Worm (Caenorhabditis elegans): ENCODE measurements around the gene snt-3.

- TF ChIP-seq fkh-10 (GFP tag; optimal IDR thresholded peaks at IDR 0.05) (no peak), mdl-1 (tag; optimal IDR thresholded peaks at IDR 0.05) (no peak), lin-39 (tag; optimal IDR thresholded peaks at IDR 0.05) (no peak), irx-1 (tag; optimal IDR thresholded peaks at IDR 0.05) (no peak), nhr-12 (tag; optimal IDR thresholded peaks at IDR 0.05) (no peak), ama-1 (optimal IDR thresholded peaks at IDR 0.05) (no peak), efl-1 (optimal IDR thresholded peaks at IDR 0.05) (no peak), efl-1 (GFP tag; optimal IDR thresholded peaks at IDR 0.05 in 1 of 2) (no peak), rnt-1 (tag; optimal IDR thresholded peaks at IDR 0.05) (no peak), hpl-2 (GFP tag; optimal IDR thresholded peaks at IDR 0.05) (no peak), elt-2 (tag; optimal IDR thresholded peaks at IDR 0.05) (peak; percentile 34)
These were observed 19.0 kb upstream of the snt-3 start for ce11 chrV:1389838-1390237.
